Fruit fly (Drosophila melanogaster) S2 (cell line): Measurements from ENCODE around the gene GstD8.

Source experiments
- CG8478 ChIP-seq: fragments of >200 bp; optimal IDR thresholded peaks from 2 replicates; lab custom pipeline; 2018
- CTCF ChIP-seq, 2 experiments: fragments of >200 bp; optimal IDR thresholded peaks; 2 replicates each; lab custom pipeline; 2018

DNA sequence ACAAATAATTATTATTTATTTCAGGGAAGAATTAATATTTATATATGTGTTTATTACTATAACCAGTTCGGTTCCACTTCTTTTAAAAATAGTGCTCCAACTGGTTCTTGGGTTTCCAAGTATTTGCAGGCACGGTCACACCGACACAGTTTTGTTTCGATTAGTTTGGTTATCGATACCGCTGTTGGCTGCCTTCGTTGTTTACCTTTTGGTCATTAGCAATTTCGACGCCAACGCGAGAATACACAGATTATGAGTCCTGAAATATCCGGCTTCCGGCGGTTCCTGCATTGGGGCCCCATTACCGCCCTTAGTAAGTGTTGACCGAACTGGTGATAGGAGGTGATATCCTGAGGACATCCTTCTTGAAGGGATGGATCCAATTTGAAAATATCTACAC lies 28.4 kb downstream of the GstD8 start, which contains the start of gene CG5196:
- no peak for TF ChIP-seq CG8478 (lab: Kevin White, UChicago)
- TF ChIP-seq CTCF (optimal IDR thresholded peaks at IDR 0.05; lab: Kevin White, UChicago), result peak in 1 of 2 experiments; percentile 1
